Worm (Caenorhabditis elegans) whole organism, mixed stage, embryonic: ENCODE data around the gene pro-1.

Experiments
- ces-1 ChIP-seq: fragments of 150-350 bp; optimal IDR thresholded peaks from 2 replicates; lab custom pipeline; 2014; ENCODE audit warnings: missing biosample characterization, missing genetic modification reagents, missing genetic modification characterization
- lin-32 ChIP-seq: fragments of 200-800 bp; sonication (Bioruptor generic); optimal IDR thresholded peaks from 2 replicates; lab custom pipeline; 2018; ENCODE audit warnings: mild to moderate bottlenecking, missing genetic modification characterization, missing compliant biosample characterization

DNA sequence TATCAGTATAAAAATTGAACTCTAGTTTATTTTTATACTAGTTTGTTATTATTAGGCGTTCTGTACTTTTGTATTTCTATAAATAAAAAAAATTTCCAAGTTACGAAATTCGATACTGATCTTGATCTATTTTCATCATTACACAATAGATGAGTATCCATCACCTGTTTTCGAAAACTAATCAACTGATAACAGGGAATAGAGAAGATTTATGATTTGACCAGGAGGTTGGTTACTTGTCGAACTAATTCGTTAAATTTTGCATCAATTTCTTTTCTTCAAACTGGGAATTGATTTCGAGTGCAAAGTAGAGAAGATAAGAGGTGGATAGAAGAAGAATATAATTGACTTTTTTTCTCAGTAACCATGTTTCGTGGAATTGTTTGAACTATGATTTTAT lies 26.4 kb downstream of the pro-1 start:
- TF ChIP-seq ces-1 (GFP tag; lab: Kevin White, UChicago) (no peak), lin-32 (no peak)
